Worm (Caenorhabditis elegans): ENCODE data around the gene F53C3.1.

The F53C3.1 gene

DNA sequence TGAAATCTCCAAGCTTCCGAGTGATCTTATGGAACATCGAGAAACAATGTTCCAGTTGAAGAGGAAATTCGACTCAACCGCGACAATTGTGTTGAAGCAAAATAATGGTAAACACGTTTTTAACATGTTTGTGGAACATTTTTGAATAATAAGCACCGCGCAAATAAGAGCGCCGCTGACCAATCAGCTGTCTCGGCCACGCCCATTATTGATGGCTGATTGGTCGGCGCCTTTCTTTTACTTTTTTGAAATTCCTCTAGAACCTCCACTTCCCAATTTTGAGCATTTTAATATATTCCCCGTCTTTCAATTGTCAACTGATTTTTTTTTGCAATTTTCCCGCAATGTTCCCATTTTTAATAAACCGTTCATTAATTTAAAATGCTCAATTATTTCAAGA, 3.7 kb upstream of the F53C3.1 start:
- TF ChIP-seq snpc-4 (tag; optimal IDR thresholded peaks at IDR 0.05) (no peak), nfya-1 (tag; optimal IDR thresholded peaks at IDR 0.05; ENCODE audit: insufficient read depth) (peak; percentile 64), ceh-16 (tag; optimal IDR thresholded peaks at IDR 0.05) (no peak), ceh-9 (tag; optimal IDR thresholded peaks at IDR 0.05) (no peak), nhr-77 (tag; optimal IDR thresholded peaks at IDR 0.05) (no peak), nhr-25 (tag; optimal IDR thresholded peaks at IDR 0.05) (no peak)

- no peak for TF ChIP-seq sea-2 (GFP tag; optimal IDR thresholded peaks at IDR 0.05)
Observed at ce11 chrII:3909301-3909700, 2.5 kb upstream of the F53C3.1 start.

ce11 chrII:3910737-3911136, 1.1 kb upstream of the F53C3.1 start, which contains the start of gene bcmo-2:
Gene bcmo-2 (minus strand): TSS chrII:3910837.
- no peak for TF ChIP-seq R02D3.7 (tag; optimal IDR thresholded peaks at IDR 0.05)
- no peak for TF ChIP-seq elt-3 (tag; optimal IDR thresholded peaks at IDR 0.05)
- no peak for TF ChIP-seq elt-2 (tag; optimal IDR thresholded peaks at IDR 0.05)
- no peak for TF ChIP-seq nhr-67 (tag; optimal IDR thresholded peaks at IDR 0.05)
- no peak for TF ChIP-seq nhr-237 (tag; optimal IDR thresholded peaks at IDR 0.05)
- no peak for TF ChIP-seq lin-39 (tag; optimal IDR thresholded peaks at IDR 0.05)
- TF ChIP-seq ZK546.5 (tag; optimal IDR thresholded peaks at IDR 0.05): no peak
- TF ChIP-seq ceh-82 (tag; optimal IDR thresholded peaks at IDR 0.05): no peak
- TF ChIP-seq skn-1 (tag; optimal IDR thresholded peaks at IDR 0.05): no peak
- no peak for TF ChIP-seq fkh-2 (tag; optimal IDR thresholded peaks at IDR 0.05)
- no peak for TF ChIP-seq jun-1 (tag; optimal IDR thresholded peaks at IDR 0.05)
- TF ChIP-seq nhr-12 (tag; optimal IDR thresholded peaks at IDR 0.05): no peak

DNA sequence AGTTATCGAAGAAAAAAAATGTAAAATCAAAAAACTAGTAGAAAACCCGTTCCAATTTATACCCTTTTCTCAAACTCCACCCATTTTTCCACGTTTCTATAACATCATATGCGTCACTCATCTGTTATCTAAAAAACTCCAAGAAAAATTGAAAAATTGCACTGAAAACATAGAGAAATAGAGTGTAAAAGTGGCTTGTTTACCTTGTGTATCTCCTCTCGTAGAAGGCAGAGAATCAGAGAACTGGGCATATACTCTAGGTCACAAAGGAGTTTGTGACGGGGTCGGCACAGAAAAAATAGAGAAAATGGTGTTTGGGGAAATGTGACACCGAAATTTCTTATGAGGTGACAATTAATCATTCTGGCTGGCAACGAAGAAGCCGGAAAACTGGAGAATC, 532 bp upstream of the F53C3.1 start:
- peak; percentile 89 for TF ChIP-seq pha-4 (tag; optimal IDR thresholded peaks at IDR 0.05)
- TF ChIP-seq fkh-2 (tag; optimal IDR thresholded peaks at IDR 0.05): no peak
- no peak for TF ChIP-seq nhr-77 (tag; optimal IDR thresholded peaks at IDR 0.05)
- peak; percentile 43 for TF ChIP-seq snpc-4 (tag; optimal IDR thresholded peaks at IDR 0.05)
- peak; percentile 86 for TF ChIP-seq elt-2 (tag; optimal IDR thresholded peaks at IDR 0.05)
- TF ChIP-seq ama-1 (optimal IDR thresholded peaks at IDR 0.05): no peak
- peak; percentile 29 for TF ChIP-seq jun-1 (tag; optimal IDR thresholded peaks at IDR 0.05)
- no peak for TF ChIP-seq ZK546.5 (tag; optimal IDR thresholded peaks at IDR 0.05)
- no peak for TF ChIP-seq ceh-82 (tag; optimal IDR thresholded peaks at IDR 0.05)
- peak; percentile 58 for TF ChIP-seq pqm-1 (tag; optimal IDR thresholded peaks at IDR 0.05)
- no peak for TF ChIP-seq elt-3 (tag; optimal IDR thresholded peaks at IDR 0.05)
- peak; percentile 30 for TF ChIP-seq ceh-28 (tag; optimal IDR thresholded peaks at IDR 0.05)

DNA sequence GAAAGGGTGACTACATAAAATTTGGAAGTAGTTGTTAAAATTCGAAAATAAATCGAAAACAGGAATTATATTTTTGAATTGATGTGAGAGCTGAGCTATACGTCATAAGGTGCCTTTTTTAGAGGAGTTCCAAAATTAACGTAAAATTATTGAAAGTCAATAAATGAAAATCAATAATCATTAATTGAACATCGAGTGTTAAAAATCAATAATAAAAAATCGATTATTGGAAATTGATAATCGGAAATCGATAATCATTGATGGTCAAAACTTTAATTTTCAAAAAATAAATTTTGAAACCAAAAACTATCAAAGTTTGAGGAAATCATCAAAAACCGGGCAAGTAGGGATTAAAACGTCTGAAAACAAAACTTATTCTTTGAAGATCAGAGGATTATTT, 1.9 kb downstream of the F53C3.1 start:
- TF ChIP-seq lsy-12 (tag; optimal IDR thresholded peaks at IDR 0.05) (no peak), ceh-28 (tag; optimal IDR thresholded peaks at IDR 0.05) (peak; percentile 83), ztf-4 (tag; optimal IDR thresholded peaks at IDR 0.05) (no peak), nhr-12 (tag; optimal IDR thresholded peaks at IDR 0.05) (no peak)

ce11 chrII:3917985-3918633, 6.3 kb downstream of the F53C3.1 start:
- TF ChIP-seq R02D3.7 (tag; optimal IDR thresholded peaks at IDR 0.05): no peak
- peak; percentile 90 for TF ChIP-seq nfya-1 (tag; optimal IDR thresholded peaks at IDR 0.05; ENCODE audit: insufficient read depth)

DNA sequence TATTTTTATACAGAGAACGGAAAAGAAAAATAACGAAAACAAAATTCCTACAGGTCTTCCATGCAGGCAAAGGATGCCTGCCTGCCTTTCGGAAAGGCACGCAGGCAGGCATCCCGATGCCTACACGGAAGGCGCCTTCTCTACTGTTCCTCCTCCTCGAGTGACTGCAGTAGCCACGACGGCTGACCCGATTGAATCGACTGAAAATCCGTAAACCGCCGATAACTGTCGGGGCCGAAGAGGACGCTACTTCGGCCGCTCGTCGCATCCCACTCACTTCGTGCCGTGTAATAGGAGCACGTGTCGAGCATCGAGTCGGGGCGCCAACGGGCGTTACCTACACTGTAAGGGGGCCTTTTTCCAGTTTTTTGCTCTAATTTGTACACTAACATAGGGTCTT, 8.8 kb downstream of the F53C3.1 start:
- no peak for TF ChIP-seq fkh-2 (tag; optimal IDR thresholded peaks at IDR 0.05)
- TF ChIP-seq nhr-11 (tag; optimal IDR thresholded peaks at IDR 0.05): no peak
- no peak for TF ChIP-seq nhr-25 (tag; optimal IDR thresholded peaks at IDR 0.05)
- no peak for TF ChIP-seq lin-39 (tag; optimal IDR thresholded peaks at IDR 0.05)
- no peak for TF ChIP-seq ceh-16 (tag; optimal IDR thresholded peaks at IDR 0.05)
- no peak for TF ChIP-seq ceh-28 (tag; optimal IDR thresholded peaks at IDR 0.05)
- TF ChIP-seq ama-1 (optimal IDR thresholded peaks at IDR 0.05): no peak
- TF ChIP-seq egl-27 (tag; optimal IDR thresholded peaks at IDR 0.05): no peak
- no peak for TF ChIP-seq unc-62 (GFP tag; optimal IDR thresholded peaks at IDR 0.05)
- no peak for TF ChIP-seq aly-2 (tag; optimal IDR thresholded peaks at IDR 0.05)
- TF ChIP-seq nfya-1 (tag; optimal IDR thresholded peaks at IDR 0.05; ENCODE audit: insufficient read depth): no peak
- no peak for TF ChIP-seq nhr-43 (tag; optimal IDR thresholded peaks at IDR 0.05; ENCODE audit: poor library complexity, severe bottlenecking)
- TF ChIP-seq zag-1 (tag; optimal IDR thresholded peaks at IDR 0.05): no peak
- TF ChIP-seq lsy-12 (tag; optimal IDR thresholded peaks at IDR 0.05): no peak

All from whole organism, L3 larva.